Worm (Caenorhabditis elegans) whole organism, late embryonic: ENCODE measurements around the gene T02B11.4.

Experiments used
- C08G9.2 ChIP-seq: sonication (generic microtip); optimal IDR thresholded peaks from 2 replicates; lab custom pipeline; 2016; ENCODE audit warnings: mild to moderate bottlenecking, missing genetic modification characterization, moderate library complexity, missing compliant biosample characterization
- C38D4.7 ChIP-seq: fragments of 200-800 bp; sonication (Bioruptor generic); optimal IDR thresholded peaks from 2 replicates; lab custom pipeline; 2018; ENCODE audit warnings: mild to moderate bottlenecking, missing genetic modification characterization, moderate library complexity, missing compliant biosample characterization
- K02D7.2 ChIP-seq: sonication (generic microtip); optimal IDR thresholded peaks from 2 replicates; lab custom pipeline; 2017; ENCODE audit warnings: mild to moderate bottlenecking, missing genetic modification characterization, missing compliant biosample characterization
- T23F11.4 ChIP-seq: fragments of 200-800 bp; sonication (Bioruptor generic); optimal IDR thresholded peaks from 2 replicates; lab custom pipeline; 2018; ENCODE audit warnings: mild to moderate bottlenecking, missing genetic modification characterization, missing compliant biosample characterization
- ahr-1 ChIP-seq: sonication (generic microtip); optimal IDR thresholded peaks from 2 replicates; lab custom pipeline; 2016; ENCODE audit warnings: missing genetic modification characterization, missing compliant biosample characterization
- ama-1 ChIP-seq: fragments of 150-350 bp; optimal IDR thresholded peaks from 2 replicates; lab custom pipeline; 2014
- ceh-19 ChIP-seq: fragments of 200-800 bp; sonication (Bioruptor generic); optimal IDR thresholded peaks from 2 replicates; lab custom pipeline; 2018; ENCODE audit warnings: mild to moderate bottlenecking, missing genetic modification characterization, missing compliant biosample characterization
- ceh-22 ChIP-seq: sonication (generic microtip); optimal IDR thresholded peaks from 2 replicates; lab custom pipeline; 2017; ENCODE audit warnings: missing biosample characterization, missing genetic modification characterization
- ceh-24 ChIP-seq: sonication (generic microtip); optimal IDR thresholded peaks from 2 replicates; lab custom pipeline; 2016; ENCODE audit warnings: mild to moderate bottlenecking, missing genetic modification characterization, missing compliant biosample characterization
- ceh-30 ChIP-seq: fragments of 150-350 bp; optimal IDR thresholded peaks from 2 replicates; lab custom pipeline; 2014; ENCODE audit warnings: missing biosample characterization, missing genetic modification characterization
- ceh-31 ChIP-seq: sonication (generic microtip); optimal IDR thresholded peaks from 2 replicates; lab custom pipeline; 2016; ENCODE audit warnings: missing genetic modification characterization, missing compliant biosample characterization
- ceh-6 ChIP-seq: fragments of 200-800 bp; sonication (Bioruptor generic); optimal IDR thresholded peaks from 2 replicates; lab custom pipeline; 2018; ENCODE audit warnings: mild to moderate bottlenecking, missing genetic modification characterization, missing compliant biosample characterization
- ceh-9 ChIP-seq: sonication (generic microtip); optimal IDR thresholded peaks from 2 replicates; lab custom pipeline; 2016; ENCODE audit warnings: mild to moderate bottlenecking, missing genetic modification characterization, inconsistent platforms, missing compliant biosample characterization
- che-1 ChIP-seq: sonication (generic microtip); optimal IDR thresholded peaks from 2 replicates; lab custom pipeline; 2016; ENCODE audit warnings: mild to moderate bottlenecking, missing genetic modification characterization, missing compliant biosample characterization
- elt-2 ChIP-seq: sonication (generic microtip); optimal IDR thresholded peaks from 2 replicates; lab custom pipeline; 2016; ENCODE audit warnings: missing genetic modification reagents, missing genetic modification characterization, missing compliant biosample characterization
- elt-4 ChIP-seq: sonication (generic microtip); optimal IDR thresholded peaks from 2 replicates; lab custom pipeline; 2016; ENCODE audit warnings: missing genetic modification characterization, missing compliant biosample characterization
- ets-4 ChIP-seq: sonication (generic microtip); optimal IDR thresholded peaks from 2 replicates; lab custom pipeline; 2016; ENCODE audit warnings: missing genetic modification characterization, missing compliant biosample characterization
- eyg-1 ChIP-seq: sonication (generic microtip); optimal IDR thresholded peaks from 2 replicates; lab custom pipeline; 2016; ENCODE audit warnings: missing genotype, missing genetic modification characterization, missing compliant biosample characterization
- fax-1 ChIP-seq: sonication (generic microtip); optimal IDR thresholded peaks from 2 replicates; lab custom pipeline; 2016; ENCODE audit warnings: missing genotype, missing genetic modification characterization, missing compliant biosample characterization
- gmeb-2 ChIP-seq: sonication (generic microtip); optimal IDR thresholded peaks from 2 replicates; lab custom pipeline; 2016; ENCODE audit warnings: missing genetic modification characterization, inconsistent platforms, missing compliant biosample characterization
- hlh-13 ChIP-seq: fragments of 200-800 bp; sonication (Bioruptor generic); optimal IDR thresholded peaks from 2 replicates; lab custom pipeline; 2018; ENCODE audit warnings: mild to moderate bottlenecking, missing genetic modification characterization, missing compliant biosample characterization
- hlh-15 ChIP-seq: sonication (generic microtip); optimal IDR thresholded peaks from 2 replicates; lab custom pipeline; 2016; ENCODE audit warnings: missing genetic modification characterization, missing compliant biosample characterization
- hlh-8 ChIP-seq: sonication (generic microtip); optimal IDR thresholded peaks from 2 replicates; lab custom pipeline; 2016; ENCODE audit warnings: missing genotype, missing genetic modification characterization, missing compliant biosample characterization
- lim-6 ChIP-seq: sonication (generic microtip); optimal IDR thresholded peaks from 2 replicates; lab custom pipeline; 2016; ENCODE audit warnings: missing genetic modification characterization, missing compliant biosample characterization
- lin-11 ChIP-seq: fragments of 200-800 bp; sonication (Bioruptor generic); optimal IDR thresholded peaks from 2 replicates; lab custom pipeline; 2018; ENCODE audit warnings: mild to moderate bottlenecking, missing genetic modification characterization, missing compliant biosample characterization
- mec-3 ChIP-seq: sonication (generic microtip); optimal IDR thresholded peaks from 2 replicates; lab custom pipeline; 2016; ENCODE audit warnings: borderline replicate concordance, missing genetic modification characterization, missing compliant biosample characterization
- nhr-232 ChIP-seq: sonication (generic microtip); optimal IDR thresholded peaks from 2 replicates; lab custom pipeline; 2016; ENCODE audit warnings: missing genetic modification characterization, missing compliant biosample characterization
- odd-2 ChIP-seq: sonication (generic microtip); optimal IDR thresholded peaks from 2 replicates; lab custom pipeline; 2017; ENCODE audit warnings: antibody characterized with exemption, mild to moderate bottlenecking, missing genetic modification characterization, missing compliant biosample characterization
- pat-9 ChIP-seq: fragments of 200-800 bp; sonication (Bioruptor generic); optimal IDR thresholded peaks from 2 replicates; lab custom pipeline; 2018; ENCODE audit warnings: mild to moderate bottlenecking, missing genetic modification characterization, moderate library complexity, missing compliant biosample characterization
- pax-1 ChIP-seq: fragments of 150-350 bp; optimal IDR thresholded peaks from 2 replicates; lab custom pipeline; 2014; ENCODE audit warnings: missing biosample characterization, missing genetic modification characterization
- pha-2 ChIP-seq: sonication (generic microtip); optimal IDR thresholded peaks from 2 replicates; lab custom pipeline; 2017; ENCODE audit warnings: mild to moderate bottlenecking, missing genetic modification characterization, missing compliant biosample characterization
- pha-4 ChIP-seq: fragments of 150-350 bp; optimal IDR thresholded peaks from 2 replicates; lab custom pipeline; 2018; ENCODE audit warnings: missing biosample characterization, missing genetic modification reagents, missing genetic modification characterization
- pqm-1 ChIP-seq: sonication (generic microtip); optimal IDR thresholded peaks from 2 replicates; lab custom pipeline; 2016; ENCODE audit warnings: missing genetic modification characterization, missing compliant biosample characterization
- pros-1 ChIP-seq: fragments of 150-350 bp; optimal IDR thresholded peaks from 2 replicates; lab custom pipeline; 2014; ENCODE audit warnings: missing biosample characterization, missing genetic modification reagents, missing genetic modification characterization
- rnt-1 ChIP-seq: sonication (generic microtip); optimal IDR thresholded peaks from 2 replicates; lab custom pipeline; 2016; ENCODE audit warnings: missing genetic modification characterization, missing compliant biosample characterization
- syd-9 ChIP-seq: sonication (generic microtip); optimal IDR thresholded peaks from 2 replicates; lab custom pipeline; 2016; ENCODE audit warnings: mild to moderate bottlenecking, missing genetic modification characterization, moderate library complexity, missing compliant biosample characterization
- tbx-7 ChIP-seq: sonication (generic microtip); optimal IDR thresholded peaks from 2 replicates; lab custom pipeline; 2016; ENCODE audit warnings: missing genotype, missing genetic modification characterization, missing compliant biosample characterization
- ttx-3 ChIP-seq: sonication (generic microtip); optimal IDR thresholded peaks from 2 replicates; lab custom pipeline; 2016; ENCODE audit warnings: missing genetic modification reagents, missing genetic modification characterization, missing compliant biosample characterization
- unc-55 ChIP-seq: sonication (generic microtip); optimal IDR thresholded peaks from 2 replicates; lab custom pipeline; 2017; ENCODE audit warnings: missing biosample characterization, missing genetic modification reagents, missing genetic modification characterization
- zip-5 ChIP-seq: sonication (generic microtip); optimal IDR thresholded peaks from 2 replicates; lab custom pipeline; 2016; ENCODE audit warnings: missing genetic modification characterization, missing compliant biosample characterization
- ztf-16 ChIP-seq: sonication (generic microtip); optimal IDR thresholded peaks from 2 replicates; lab custom pipeline; 2017; ENCODE audit warnings: missing genetic modification characterization, missing compliant biosample characterization

Gene T02B11.4

ce11 chrV:871029-871428 is at the start of gene T02B11.4:
T02B11.4 (minus strand) TSS chrV:871129.
- no peak for TF ChIP-seq ceh-22 (tag; lab: Kevin White, UChicago)
- TF ChIP-seq ceh-9 (tag; lab: Kevin White, UChicago), result no peak
- TF ChIP-seq hlh-15 (tag; lab: Kevin White, UChicago), result no peak
- no peak for TF ChIP-seq lin-11
- no peak for TF ChIP-seq ztf-16 (tag; lab: Kevin White, UChicago)
- no peak for TF ChIP-seq nhr-232 (tag; lab: Kevin White, UChicago)
- no peak for TF ChIP-seq pros-1 (tag; lab: Kevin White, UChicago)
- no peak for TF ChIP-seq gmeb-2 (tag; lab: Kevin White, UChicago)
- TF ChIP-seq ceh-31 (tag; lab: Kevin White, UChicago), result no peak

- TF ChIP-seq K02D7.2 (tag; lab: Kevin White, UChicago) (no peak), C08G9.2 (tag; lab: Kevin White, UChicago) (no peak), ztf-16 (tag; lab: Kevin White, UChicago) (no peak), rnt-1 (tag; lab: Kevin White, UChicago) (no peak), T23F11.4 (no peak), ama-1 (lab: Kevin White, UChicago) (no peak)
These were observed 46.6 kb upstream of the T02B11.4 start, which contains the start of gene H24K24.2 for ce11 chrV:917488-917887. H24K24.2 (plus strand) TSS chrV:917788.

ce11 chrV:915716-916115 is 44.8 kb upstream of the T02B11.4 start:
- TF ChIP-seq hlh-8 (tag; lab: Kevin White, UChicago) (no peak), unc-55 (no peak), fax-1 (no peak), rnt-1 (tag; lab: Kevin White, UChicago) (no peak), ceh-30 (tag; lab: Kevin White, UChicago) (no peak), ceh-19 (GFP tag; lab: Kevin White, UChicago) (no peak), che-1 (no peak), syd-9 (tag; lab: Kevin White, UChicago) (no peak), pros-1 (tag; lab: Kevin White, UChicago) (no peak), ztf-16 (tag; lab: Kevin White, UChicago) (no peak), hlh-13 (no peak), pax-1 (no peak), ahr-1 (tag; lab: Kevin White, UChicago) (no peak), ets-4 (tag; lab: Kevin White, UChicago) (no peak)

ce11 chrV:911474-911873 is 40.5 kb upstream of the T02B11.4 start, which contains the start of gene adh-5:
adh-5 (plus strand) TSS chrV:911774.
- TF ChIP-seq hlh-13 (no peak), ceh-6 (no peak), mec-3 (no peak), ets-4 (tag; lab: Kevin White, UChicago) (no peak), zip-5 (tag; lab: Kevin White, UChicago) (no peak), T23F11.4 (no peak), ama-1 (lab: Kevin White, UChicago) (no peak), ahr-1 (tag; lab: Kevin White, UChicago) (no peak), lim-6 (no peak), ttx-3 (no peak), pros-1 (tag; lab: Kevin White, UChicago) (no peak)

ce11 chrV:910588-910987 is 39.7 kb upstream of the T02B11.4 start:
- TF ChIP-seq elt-4 (tag; lab: Kevin White, UChicago), result no peak
- TF ChIP-seq pqm-1, result no peak
- no peak for TF ChIP-seq ceh-24 (tag; lab: Kevin White, UChicago)
- peak; percentile 94 for TF ChIP-seq elt-2 (tag; lab: Kevin White, UChicago)
- TF ChIP-seq, all 69 proteins: peak for 1

ce11 chrV:908681-909080 is 37.8 kb upstream of the T02B11.4 start:
- TF ChIP-seq eyg-1 (tag; lab: Kevin White, UChicago), result no peak
- no peak for TF ChIP-seq ets-4 (tag; lab: Kevin White, UChicago)
- no peak for TF ChIP-seq mec-3
- TF ChIP-seq pat-9, result no peak
- no peak for TF ChIP-seq pqm-1
- no peak for TF ChIP-seq pha-2 (tag; lab: Kevin White, UChicago)
- no peak for TF ChIP-seq tbx-7 (tag; lab: Kevin White, UChicago)
- no peak for TF ChIP-seq C38D4.7
- no peak for TF ChIP-seq pha-4
- no peak for TF ChIP-seq ceh-19 (GFP tag; lab: Kevin White, UChicago)
- TF ChIP-seq hlh-8 (tag; lab: Kevin White, UChicago), result no peak
- TF ChIP-seq odd-2, result no peak
